Fruit fly (Drosophila melanogaster): ENCODE measurements around the gene CG11857.

CG11857 gene

dm6 chr3R:25262322-25262761 is 3.6 kb downstream of the CG11857 start, which contains the start of the genes Kdsr and CG11858 (continued):
- TF ChIP-seq YL-1 (GFP tag; optimal IDR thresholded peaks at IDR 0.05): peak; percentile 3
- no peak for TF ChIP-seq CG3726 (GFP tag; IDR thresholded peaks at IDR 0.05)
- TF ChIP-seq Hsf (GFP tag; optimal IDR thresholded peaks at IDR 0.05): peak; percentile 70
- no peak for TF ChIP-seq CG7745 (tag; optimal IDR thresholded peaks at IDR 0.05)
- no peak for TF ChIP-seq crc (GFP tag; optimal IDR thresholded peaks at IDR 0.05)
- peak; percentile 19 for TF ChIP-seq CG3163 (GFP tag; optimal IDR thresholded peaks at IDR 0.05)
- TF ChIP-seq dmrt99B (tag; optimal IDR thresholded peaks at IDR 0.05): no peak
- TF ChIP-seq CG32772 (GFP tag; IDR thresholded peaks at IDR 0.05): peak; percentile 68
- TF ChIP-seq nom (GFP tag; optimal IDR thresholded peaks at IDR 0.05): no peak
- TF ChIP-seq CG10654 (GFP tag; optimal IDR thresholded peaks at IDR 0.05): peak; percentile 29
- TF ChIP-seq CG3847 (GFP tag; IDR thresholded peaks at IDR 0.05): peak; percentile 68
- no peak for TF ChIP-seq CG11504 (tag; optimal IDR thresholded peaks at IDR 0.05)
- TF ChIP-seq jing (GFP tag; optimal IDR thresholded peaks at IDR 0.05): no peak
- peak; percentile 73 for TF ChIP-seq CG13775 (GFP tag; optimal IDR thresholded peaks at IDR 0.05)
- TF ChIP-seq D19A (tag; optimal IDR thresholded peaks at IDR 0.05): no peak
- TF ChIP-seq Rfx (GFP tag; IDR thresholded peaks at IDR 0.05): peak; percentile 85
- peak; percentile 77 for TF ChIP-seq tgo (GFP tag; IDR thresholded peaks at IDR 0.05)
- TF ChIP-seq CG9876 (GFP tag; optimal IDR thresholded peaks at IDR 0.05): no peak
- peak; percentile 35; the same call in 1 of the 2 replicates for TF ChIP-seq CG5953 (GFP tag; IDR thresholded peaks at IDR 0.05)
- peak; percentile 75 for TF ChIP-seq phol (tag; optimal IDR thresholded peaks at IDR 0.05)
- peak; percentile 21 for TF ChIP-seq Fer2 (tag; optimal IDR thresholded peaks at IDR 0.05)
- TF ChIP-seq ci (GFP tag; IDR thresholded peaks at IDR 0.05): peak; percentile 47
- no peak for TF ChIP-seq zen2 (GFP tag; IDR thresholded peaks at IDR 0.05; ENCODE audit: partially characterized antibody)
- no peak for TF ChIP-seq CG7556 (GFP tag; optimal IDR thresholded peaks at IDR 0.05)
- peak; percentile 37 for TF ChIP-seq CG18011 (GFP tag; optimal IDR thresholded peaks at IDR 0.05)
- TF ChIP-seq ems (GFP tag; optimal IDR thresholded peaks at IDR 0.05): peak; percentile 19
- TF ChIP-seq pan (optimal IDR thresholded peaks at IDR 0.05): no peak
- peak in 1 of 2 experiments; percentile 64 for TF ChIP-seq pan (GFP tag; optimal IDR thresholded peaks at IDR 0.05 in 1 of 2, IDR thresholded peaks at IDR 0.05 in 1 of 2)
- peak; percentile 58 for TF ChIP-seq gro (GFP tag; optimal IDR thresholded peaks at IDR 0.05)
- peak; percentile 46; the same call in 1 of the 2 replicates for TF ChIP-seq wor (GFP tag; IDR thresholded peaks at IDR 0.05)
- TF ChIP-seq Tbp (GFP tag; optimal IDR thresholded peaks at IDR 0.05): no peak
- TF ChIP-seq gsb-n (tag; optimal IDR thresholded peaks at IDR 0.05): no peak
- peak; percentile 65 for TF ChIP-seq chn (GFP tag; optimal IDR thresholded peaks at IDR 0.05)
- peak; percentile 2 for TF ChIP-seq run (tag; optimal IDR thresholded peaks at IDR 0.05)
- TF ChIP-seq CTCF (GFP tag; optimal IDR thresholded peaks at IDR 0.05): no peak
- peak; percentile 57 for TF ChIP-seq CG13894 (tag; optimal IDR thresholded peaks at IDR 0.05)
- peak; percentile 44 for TF ChIP-seq jumu (GFP tag; optimal IDR thresholded peaks at IDR 0.05)
- peak; percentile 40 for TF ChIP-seq CG1792 (GFP tag; optimal IDR thresholded peaks at IDR 0.05)
- no peak for TF ChIP-seq HLH4C (GFP tag; IDR thresholded peaks at IDR 0.05; ENCODE audit: partially characterized antibody)
- TF ChIP-seq CG33557 (GFP tag; optimal IDR thresholded peaks at IDR 0.05): peak; percentile 26
- TF ChIP-seq insv (GFP tag; optimal IDR thresholded peaks at IDR 0.05): peak in 1 of 2 experiments; percentile 81
- TF ChIP-seq CG4328 (GFP tag; optimal IDR thresholded peaks at IDR 0.05): no peak
- TF ChIP-seq CG15269 (tag; optimal IDR thresholded peaks at IDR 0.05): no peak
- TF ChIP-seq BEAF-32 (GFP tag; optimal IDR thresholded peaks at IDR 0.05): peak; percentile 52
- TF ChIP-seq ab (GFP tag; optimal IDR thresholded peaks at IDR 0.05): no peak
- TF ChIP-seq Stat92E (GFP tag; optimal IDR thresholded peaks at IDR 0.05): no peak
- TF ChIP-seq sna (GFP tag; IDR thresholded peaks at IDR 0.05; ENCODE audit: partially characterized antibody): no peak
- peak; percentile 61 for TF ChIP-seq CG13624 (GFP tag; optimal IDR thresholded peaks at IDR 0.05)
- TF ChIP-seq lola (GFP tag; optimal IDR thresholded peaks at IDR 0.05): peak in 1 of 3 experiments; percentile 53
- peak; percentile 27 for TF ChIP-seq Bdp1 (GFP tag; optimal IDR thresholded peaks at IDR 0.05)
- peak; percentile 27 for TF ChIP-seq sd (tag; optimal IDR thresholded peaks at IDR 0.05)
